Worm (Caenorhabditis elegans) whole organism, L1 larva: ENCODE measurements around the gene Y71H10B.1.
A peak's percentile ranks its signal among the peaks of the same experiment; 100 is the strongest.

ENCODE experiments used
- C16A3.4 ChIP-seq: fragments of 150-350 bp; optimal IDR thresholded peaks from 2 replicates; lab custom pipeline; 2014; ENCODE audit warnings: missing biosample characterization, missing genetic modification characterization
- C34B4.2 ChIP-seq: sonication (generic microtip); optimal IDR thresholded peaks from 2 replicates; lab custom pipeline; 2017; ENCODE audit warnings: mild to moderate bottlenecking, missing genetic modification characterization, missing compliant biosample characterization
- F16B12.6 ChIP-seq: fragments of 150-350 bp; optimal IDR thresholded peaks from 2 replicates; lab custom pipeline; 2014; ENCODE audit warnings: missing biosample characterization, missing genetic modification characterization
- Y116A8C.19 ChIP-seq: sonication (generic microtip); optimal IDR thresholded peaks from 2 replicates; lab custom pipeline; 2016; ENCODE audit warnings: missing compliant biosample characterization, missing genetic modification characterization, borderline replicate concordance
- aha-1 ChIP-seq: fragments of 150-350 bp; optimal IDR thresholded peaks from 2 replicates; lab custom pipeline; 2014; ENCODE audit warnings: missing biosample characterization, missing genetic modification characterization
- alr-1 ChIP-seq: fragments of 200-800 bp; sonication (Bioruptor generic); optimal IDR thresholded peaks from 2 replicates; lab custom pipeline; 2018; ENCODE audit warnings: borderline replicate concordance, mild to moderate bottlenecking, missing genetic modification characterization, missing compliant biosample characterization
- aly-2 ChIP-seq: fragments of 150-350 bp; optimal IDR thresholded peaks from 2 replicates; lab custom pipeline; 2014; ENCODE audit warnings: missing biosample characterization, missing genetic modification characterization
- ceh-8 ChIP-seq: fragments of 200-800 bp; sonication (Bioruptor generic); optimal IDR thresholded peaks from 2 replicates; lab custom pipeline; 2018; ENCODE audit warnings: mild to moderate bottlenecking, missing genetic modification characterization, moderate library complexity, missing compliant biosample characterization
- ceh-82 ChIP-seq, 3 experiments: fragments of 150-350 bp in 1 of 3; sonication (generic microtip) in 2 of 3; optimal IDR thresholded peaks; 2 replicates each; lab custom pipeline; 2014 to 2017; ENCODE audit warnings: missing biosample characterization in 3 of 3, missing genetic modification characterization in 3 of 3
- ceh-88 ChIP-seq: fragments of 200-800 bp; sonication (Bioruptor generic); IDR thresholded peaks from 2 replicates; pipeline ENCODE4 v1.3.6; 2022; ENCODE audit warnings: missing genetic modification characterization, missing compliant biosample characterization
- ceh-90 ChIP-seq: sonication (generic microtip); optimal IDR thresholded peaks from 2 replicates; lab custom pipeline; 2016; ENCODE audit warnings: missing genetic modification characterization, missing compliant biosample characterization
- ces-1 ChIP-seq: fragments of 150-350 bp; optimal IDR thresholded peaks from 2 replicates; lab custom pipeline; 2014; ENCODE audit warnings: missing biosample characterization, missing genetic modification reagents, missing genetic modification characterization
- dsc-1 ChIP-seq: sonication (generic microtip); optimal IDR thresholded peaks from 2 replicates; lab custom pipeline; 2016; ENCODE audit warnings: mild to moderate bottlenecking, missing genetic modification characterization, missing compliant biosample characterization
- efl-1 ChIP-seq, 4 experiments: fragments of 150-350 bp; optimal IDR thresholded peaks in 3 of 4; peaks in 1 of 4; 1 replicate in 1 of 4; 2 replicates in 3 of 4; lab custom pipeline; 2014; ENCODE audit warnings: missing biosample characterization in 2 of 4, missing genetic modification characterization in 2 of 4, missing genetic modification reagents in 2 of 4
- efl-3 ChIP-seq: fragments of 200-800 bp; sonication (Bioruptor generic); optimal IDR thresholded peaks from 2 replicates; lab custom pipeline; 2018; ENCODE audit warnings: mild to moderate bottlenecking, missing genetic modification characterization, missing compliant biosample characterization
- ets-5 ChIP-seq: fragments of 200-800 bp; sonication (Bioruptor generic); IDR thresholded peaks from 2 replicates; pipeline ENCODE4 v1.3.6; 2022; ENCODE audit warnings: missing genetic modification characterization, missing compliant biosample characterization
- fkh-10 ChIP-seq: sonication (generic microtip); optimal IDR thresholded peaks from 2 replicates; lab custom pipeline; 2017; ENCODE audit warnings: missing biosample characterization, missing genetic modification reagents, missing genetic modification characterization
- fkh-4 ChIP-seq: sonication (generic microtip); optimal IDR thresholded peaks from 2 replicates; lab custom pipeline; 2016; ENCODE audit warnings: missing compliant biosample characterization, missing genetic modification characterization, borderline replicate concordance
- fos-1 ChIP-seq: fragments of 150-350 bp; optimal IDR thresholded peaks from 2 replicates; lab custom pipeline; 2014; ENCODE audit warnings: missing biosample characterization, missing genetic modification characterization
- hlh-17 ChIP-seq: fragments of 200-800 bp; sonication (Bioruptor generic); optimal IDR thresholded peaks from 2 replicates; lab custom pipeline; 2018; ENCODE audit warnings: missing genetic modification characterization, mild to moderate bottlenecking, missing compliant biosample characterization, moderate library complexity, borderline replicate concordance
- hpl-2 ChIP-seq: fragments of 150-350 bp; optimal IDR thresholded peaks from 2 replicates; lab custom pipeline; 2014; ENCODE audit warnings: missing biosample characterization, missing genetic modification reagents, missing genetic modification characterization
- irx-1 ChIP-seq: sonication (generic microtip); optimal IDR thresholded peaks from 2 replicates; lab custom pipeline; 2016; ENCODE audit warnings: missing genetic modification characterization, missing compliant biosample characterization
- lin-13 ChIP-seq: fragments of 150-350 bp; optimal IDR thresholded peaks from 2 replicates; lab custom pipeline; 2014; ENCODE audit warnings: missing biosample characterization, missing genetic modification reagents, missing genetic modification characterization
- lin-15B ChIP-seq: fragments of 150-350 bp; sonication (generic microtip); optimal IDR thresholded peaks from 3 replicates; lab custom pipeline; 2014; ENCODE audit warnings: missing biosample characterization, missing genetic modification characterization
- lir-3 ChIP-seq: sonication (generic microtip); optimal IDR thresholded peaks from 2 replicates; lab custom pipeline; 2016; ENCODE audit warnings: mild to moderate bottlenecking, missing genetic modification characterization, moderate library complexity, missing compliant biosample characterization; ENCODE audit not compliant: poor library complexity
- lsy-2 ChIP-seq, 2 experiments: fragments of 150-350 bp; optimal IDR thresholded peaks; 2 replicates each; lab custom pipeline; 2014; ENCODE audit warnings: missing biosample characterization in 2 of 2, missing genetic modification characterization in 2 of 2
- mab-9 ChIP-seq: fragments of 200-800 bp; sonication (Bioruptor generic); IDR thresholded peaks from 2 replicates; pipeline ENCODE4 v1.3.6; 2022; ENCODE audit warnings: missing genetic modification reagents, missing genetic modification characterization, missing compliant biosample characterization
- mef-2 ChIP-seq: fragments of 150-350 bp; optimal IDR thresholded peaks from 2 replicates; lab custom pipeline; 2014; ENCODE audit warnings: missing biosample characterization, missing genetic modification characterization
- nhr-12 ChIP-seq: sonication (generic microtip); optimal IDR thresholded peaks from 2 replicates; lab custom pipeline; 2017; ENCODE audit warnings: missing biosample characterization, missing genetic modification characterization
- nhr-19 ChIP-seq: fragments of 200-800 bp; sonication (Bioruptor generic); conservative IDR thresholded peaks from 2 replicates; pipeline ENCODE4 v1.3.6; 2022; ENCODE audit warnings: missing genetic modification characterization, missing compliant biosample characterization
- nhr-20 ChIP-seq: sonication (generic microtip); optimal IDR thresholded peaks from 2 replicates; lab custom pipeline; 2016; ENCODE audit warnings: mild to moderate bottlenecking, missing genetic modification characterization, missing compliant biosample characterization
- nhr-237 ChIP-seq: fragments of 150-350 bp; optimal IDR thresholded peaks from 2 replicates; lab custom pipeline; 2014; ENCODE audit warnings: missing biosample characterization, missing genetic modification characterization
- nhr-28 ChIP-seq: fragments of 150-350 bp; optimal IDR thresholded peaks from 2 replicates; lab custom pipeline; 2014; ENCODE audit warnings: missing biosample characterization, missing genetic modification characterization
- nhr-71 ChIP-seq: sonication (generic microtip); optimal IDR thresholded peaks from 2 replicates; lab custom pipeline; 2016; ENCODE audit warnings: mild to moderate bottlenecking, missing genetic modification characterization, moderate library complexity, missing compliant biosample characterization
- nhr-76 ChIP-seq: sonication (generic microtip); optimal IDR thresholded peaks from 2 replicates; lab custom pipeline; 2017; ENCODE audit warnings: missing biosample characterization, missing genetic modification characterization
- nhr-85 ChIP-seq: sonication (generic microtip); peaks from one replicate; lab custom pipeline; 2016; ENCODE audit warnings: missing genetic modification characterization, inconsistent platforms, missing compliant biosample characterization
- pqm-1 ChIP-seq: sonication (generic microtip); optimal IDR thresholded peaks from 3 replicates; lab custom pipeline; 2017; ENCODE audit warnings: missing biosample characterization, missing genetic modification characterization
- rnt-1 ChIP-seq: sonication (generic microtip); optimal IDR thresholded peaks from 2 replicates; lab custom pipeline; 2016; ENCODE audit warnings: mild to moderate bottlenecking, missing genetic modification characterization, moderate library complexity, missing compliant biosample characterization
- snpc-4 ChIP-seq: fragments of 150-350 bp; optimal IDR thresholded peaks from 2 replicates; lab custom pipeline; 2014; ENCODE audit warnings: missing biosample characterization, missing genetic modification characterization
- snu-23 ChIP-seq: sonication (generic microtip); optimal IDR thresholded peaks from 2 replicates; lab custom pipeline; 2016; ENCODE audit warnings: missing genetic modification characterization, missing compliant biosample characterization
- sox-4 ChIP-seq: sonication (generic microtip); optimal IDR thresholded peaks from 2 replicates; lab custom pipeline; 2016; ENCODE audit warnings: missing genetic modification characterization, missing compliant biosample characterization
- swsn-7 ChIP-seq: sonication (generic microtip); optimal IDR thresholded peaks from 2 replicates; lab custom pipeline; 2016; ENCODE audit warnings: missing genetic modification characterization, missing compliant biosample characterization
- tbx-2 ChIP-seq: sonication (generic microtip); optimal IDR thresholded peaks from 2 replicates; lab custom pipeline; 2016; ENCODE audit warnings: missing genetic modification characterization, missing compliant biosample characterization
- tlp-1 ChIP-seq: fragments of 150-350 bp; optimal IDR thresholded peaks from 2 replicates; lab custom pipeline; 2014; ENCODE audit warnings: missing biosample characterization, missing genetic modification characterization
- unc-62 ChIP-seq: fragments of 150-350 bp; optimal IDR thresholded peaks from 2 replicates; lab custom pipeline; 2014; ENCODE audit warnings: missing biosample characterization, missing genetic modification reagents, missing genetic modification characterization
- unc-86 ChIP-seq: sonication (generic microtip); optimal IDR thresholded peaks from 2 replicates; lab custom pipeline; 2016; ENCODE audit warnings: missing genetic modification characterization, missing compliant biosample characterization
- unc-98 ChIP-seq: fragments of 200-800 bp; sonication (Bioruptor generic); IDR thresholded peaks from 2 replicates; pipeline ENCODE4 v1.3.6; 2022; ENCODE audit warnings: missing genetic modification characterization, missing compliant biosample characterization
- vab-15 ChIP-seq: sonication (generic microtip); optimal IDR thresholded peaks from 2 replicates; lab custom pipeline; 2017; ENCODE audit warnings: missing genotype, mild to moderate bottlenecking, missing genetic modification characterization, missing compliant biosample characterization
- xbp-1 ChIP-seq: sonication (generic microtip); optimal IDR thresholded peaks from 2 replicates; lab custom pipeline; 2016; ENCODE audit warnings: missing genetic modification characterization, missing compliant biosample characterization
- zip-4 ChIP-seq: fragments of 200-800 bp; sonication (Bioruptor generic); optimal IDR thresholded peaks from 2 replicates; lab custom pipeline; 2018; ENCODE audit warnings: mild to moderate bottlenecking, missing genetic modification characterization, moderate library complexity, missing compliant biosample characterization
- ztf-11 ChIP-seq, 2 experiments: sonication (generic microtip); optimal IDR thresholded peaks; 2 replicates each; lab custom pipeline; 2016 to 2017; ENCODE audit warnings: missing genetic modification characterization in 2 of 2, missing biosample characterization in 1 of 2, missing compliant biosample characterization in 1 of 2

Y71H10B.1 gene

DNA sequence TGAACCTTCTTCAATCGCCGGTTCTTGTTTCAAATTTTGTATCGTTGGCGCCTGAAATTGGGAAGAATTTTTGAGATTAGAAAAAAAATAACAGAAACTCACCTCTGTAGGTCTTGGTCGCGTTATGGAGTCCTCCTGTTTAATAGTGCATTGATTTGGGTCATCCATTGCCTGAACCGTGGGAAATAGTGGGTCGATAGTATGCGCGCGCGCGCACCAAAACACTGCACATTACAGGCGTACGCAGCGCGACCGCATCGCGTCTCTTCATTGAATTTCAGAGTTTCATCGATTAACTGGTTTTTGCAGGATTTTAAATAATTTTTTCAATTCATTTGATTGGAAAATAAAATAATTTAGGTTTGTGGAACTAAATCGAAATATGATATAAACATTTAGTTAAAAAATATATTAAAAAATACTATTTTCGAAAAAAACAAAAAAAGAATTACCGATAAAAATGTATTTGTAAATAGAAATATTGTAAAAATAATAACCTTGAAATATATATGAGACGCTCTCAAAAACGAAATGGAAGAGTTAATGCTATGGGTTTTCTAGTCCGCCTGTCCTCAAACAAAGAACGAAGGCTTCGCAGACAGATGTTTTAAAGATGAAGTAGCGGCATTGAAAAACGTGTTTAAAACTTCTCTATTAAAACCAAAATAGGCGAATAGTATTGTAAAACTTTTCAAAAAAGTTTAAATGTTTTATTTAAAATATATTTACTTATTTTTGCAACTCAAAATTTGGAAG, 17.2 kb upstream of the Y71H10B.1 start, which contains the start of gene tra-4 (continued):
- TF ChIP-seq mef-2 (tag; lab: Kevin White, UChicago): no peak
- 0 out of 2 replicates have a peak, but pooled peaks have one; percentile 56 for TF ChIP-seq ets-5
- peak; percentile 57 for TF ChIP-seq lir-3 (tag; lab: Kevin White, UChicago)
- no peak for TF ChIP-seq ztf-11 (tag; optimal IDR thresholded peaks at IDR 0.05; lab: Kevin White, UChicago)
- no peak for TF ChIP-seq fkh-10 (GFP tag; lab: Kevin White, UChicago)
- no peak for TF ChIP-seq hlh-17
- peak; percentile 78 for TF ChIP-seq rnt-1 (tag; lab: Kevin White, UChicago)
- TF ChIP-seq tbx-2 (tag; lab: Kevin White, UChicago): peak; percentile 33
- TF ChIP-seq unc-86: no peak
- TF ChIP-seq efl-1 (optimal IDR thresholded peaks at IDR 0.05; lab: Kevin White, UChicago): no peak
- no peak for TF ChIP-seq efl-1 (GFP tag; optimal IDR thresholded peaks at IDR 0.05 in 1 of 2; lab: Kevin White, UChicago)
- TF ChIP-seq dsc-1 (tag; lab: Kevin White, UChicago): peak; percentile 7
- no peak for TF ChIP-seq nhr-12 (tag; lab: Kevin White, UChicago)
- no peak for TF ChIP-seq pqm-1
- no peak for TF ChIP-seq nhr-76 (tag; lab: Kevin White, UChicago)
- TF ChIP-seq F16B12.6 (tag; lab: Kevin White, UChicago): no peak
- TF ChIP-seq C16A3.4: no peak
- TF ChIP-seq ceh-8 (GFP tag; lab: Kevin White, UChicago): no peak
- TF ChIP-seq lin-13 (GFP tag; lab: Kevin White, UChicago): no peak
- peak; percentile 76 for TF ChIP-seq nhr-85
- TF ChIP-seq ces-1 (GFP tag; lab: Kevin White, UChicago): no peak
- no peak for TF ChIP-seq nhr-237
- TF ChIP-seq snu-23 (GFP tag; lab: Kevin White, UChicago): peak; percentile 46
- no peak for TF ChIP-seq vab-15 (tag; lab: Kevin White, UChicago)
- no peak for TF ChIP-seq ceh-82 (tag; optimal IDR thresholded peaks at IDR 0.05; lab: Kevin White, UChicago)
- no peak for TF ChIP-seq zip-4 (GFP tag; lab: Kevin White, UChicago)
- TF ChIP-seq efl-3 (GFP tag; lab: Kevin White, UChicago): no peak
- peak; percentile 32 for TF ChIP-seq nhr-20
- TF ChIP-seq alr-1: no peak
- TF ChIP-seq swsn-7: peak; percentile 7

DNA sequence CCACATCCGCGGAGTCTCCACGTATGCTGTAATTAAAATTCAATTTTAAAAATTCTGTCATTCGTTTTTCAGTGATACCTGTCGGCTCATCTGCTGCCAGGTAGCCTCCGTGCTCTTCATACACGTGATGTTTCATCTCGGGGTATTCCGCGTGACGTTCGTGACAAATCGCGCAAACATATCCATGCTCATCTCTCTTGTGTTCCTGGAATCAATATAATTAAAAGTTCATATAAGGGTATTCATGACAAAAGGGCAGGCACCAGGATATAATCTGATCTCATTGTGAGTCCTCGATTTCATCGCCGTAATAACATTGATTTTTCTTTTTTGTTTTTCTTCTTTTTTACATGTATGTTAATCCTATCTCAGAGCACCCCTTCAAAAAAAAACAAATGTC, 13.9 kb upstream of the Y71H10B.1 start:
- TF ChIP-seq Y116A8C.19 (tag; lab: Kevin White, UChicago): no peak
- no peak for TF ChIP-seq rnt-1 (tag; lab: Kevin White, UChicago)
- TF ChIP-seq hpl-2 (GFP tag; lab: Kevin White, UChicago): no peak
- TF ChIP-seq nhr-85: no peak
- no peak for TF ChIP-seq unc-62 (GFP tag; lab: Kevin White, UChicago)
- no peak for TF ChIP-seq lin-15B (tag; lab: Kevin White, UChicago)
- TF ChIP-seq fkh-4 (tag; lab: Kevin White, UChicago): peak; percentile 46
- no peak for TF ChIP-seq tbx-2 (tag; lab: Kevin White, UChicago)
- TF ChIP-seq sox-4: peak; percentile 49
- no peak for TF ChIP-seq irx-1 (tag; lab: Kevin White, UChicago)
- peak; percentile 94 for TF ChIP-seq dsc-1 (tag; lab: Kevin White, UChicago)
- no peak for TF ChIP-seq C34B4.2
- TF ChIP-seq lsy-2 (tag; optimal IDR thresholded peaks at IDR 0.05; lab: Kevin White, UChicago): no peak
- no peak for TF ChIP-seq lir-3 (tag; lab: Kevin White, UChicago)
- TF ChIP-seq ceh-90 (tag; lab: Kevin White, UChicago): no peak
- TF ChIP-seq nhr-19: no peak
- no peak for TF ChIP-seq ceh-88
- TF ChIP-seq mab-9 (GFP tag; lab: Robert Waterston, UW): no peak
- TF ChIP-seq nhr-76 (tag; lab: Kevin White, UChicago): no peak
- TF ChIP-seq unc-98 (GFP tag; lab: Robert Waterston, UW): no peak
- TF ChIP-seq nhr-28 (tag; lab: Kevin White, UChicago): no peak
- no peak for TF ChIP-seq tlp-1 (tag; lab: Kevin White, UChicago)
- TF ChIP-seq aha-1: no peak
- peak; percentile 2 for TF ChIP-seq xbp-1 (tag; lab: Kevin White, UChicago)
- TF ChIP-seq mef-2 (tag; lab: Kevin White, UChicago): no peak
- TF ChIP-seq snpc-4 (tag; lab: Kevin White, UChicago): no peak
- peak; percentile 52 for TF ChIP-seq nhr-71 (tag; lab: Kevin White, UChicago)
- no peak for TF ChIP-seq fos-1 (tag; lab: Kevin White, UChicago)
- TF ChIP-seq aly-2 (tag; lab: Kevin White, UChicago): no peak
